Fruit fly (Drosophila melanogaster): ENCODE measurements around the gene Sfp26Ac.

The Sfp26Ac gene

DNA sequence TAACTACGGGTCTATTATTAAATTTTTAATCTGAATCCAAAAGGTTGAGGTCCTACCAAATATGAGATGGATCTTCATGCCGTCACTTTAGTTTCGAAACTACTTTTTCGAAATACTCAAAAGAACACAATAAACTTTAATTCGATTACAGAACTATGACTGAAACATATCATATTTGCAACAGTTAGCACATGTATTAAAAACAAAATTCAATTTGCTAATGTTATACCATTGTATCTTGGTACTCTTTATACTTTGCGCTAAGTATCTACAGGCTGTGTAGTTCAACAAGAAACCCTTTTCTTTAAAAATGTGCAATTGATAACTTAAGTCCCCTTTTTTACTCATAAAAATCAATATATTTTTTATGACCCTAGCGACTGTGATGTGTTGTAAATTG, at the start of gene Sfp26Ac, which contains the start of gene CG43185:
Gene Sfp26Ac (minus strand): TSS at position 101 of the 400 bp plus-strand sequence.
Gene CG43185 (plus strand): TSS at position 215 of the 400 bp plus-strand sequence.
- TF ChIP-seq rib (GFP tag; IDR thresholded peaks at IDR 0.05) (no peak), Hmr (GFP tag; optimal IDR thresholded peaks at IDR 0.05) (no peak), CG14860 (GFP tag; IDR thresholded peaks at IDR 0.05; ENCODE audit: partially characterized antibody) (no peak), stwl (tag; optimal IDR thresholded peaks at IDR 0.05) (no peak), CG18262 (tag; optimal IDR thresholded peaks at IDR 0.05) (no peak), CG10431 (GFP tag; optimal IDR thresholded peaks at IDR 0.05) (no peak), CG4404 (GFP tag; IDR thresholded peaks at IDR 0.05) (no peak), Spps (tag; optimal IDR thresholded peaks at IDR 0.05) (no peak), CG9932 (GFP tag; IDR thresholded peaks at IDR 0.05) (no peak), grau (tag; optimal IDR thresholded peaks at IDR 0.05) (no peak)

DNA sequence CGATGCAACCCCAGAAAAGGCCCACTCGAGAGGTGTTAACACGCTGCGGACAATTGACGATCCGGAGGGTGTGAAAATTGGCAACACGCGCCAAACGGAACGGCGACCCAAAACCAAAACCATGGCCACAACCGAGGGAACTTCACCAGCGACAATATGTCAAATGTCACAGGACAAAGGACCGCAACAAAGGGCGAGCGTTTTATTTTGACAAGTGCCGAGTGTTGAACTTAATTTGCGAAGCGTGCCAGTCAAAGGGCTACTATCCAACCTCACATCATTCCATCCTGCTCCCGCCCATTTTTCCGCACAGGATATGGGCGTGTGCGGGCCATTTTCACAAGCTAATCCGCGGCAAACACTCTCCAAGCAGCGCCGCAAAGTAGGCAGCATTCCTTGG, 42.8 kb upstream of the Sfp26Ac start:
- TF ChIP-seq Mrtf (GFP tag; IDR thresholded peaks at IDR 0.05), result peak; percentile 14; the same call in 1 of the 3 replicates
- TF ChIP-seq YL-1 (GFP tag; optimal IDR thresholded peaks at IDR 0.05), result no peak
- TF ChIP-seq CG34224 (GFP tag; IDR thresholded peaks at IDR 0.05; ENCODE audit: partially characterized antibody), result no peak
- peak; percentile 81 for TF ChIP-seq Hey (tag; optimal IDR thresholded peaks at IDR 0.05)
- TF ChIP-seq dysf (GFP tag; IDR thresholded peaks at IDR 0.05), result 0 out of 3 replicates have a peak, but pooled peaks have one; percentile 5
- TF ChIP-seq D (optimal IDR thresholded peaks at IDR 0.05), result no peak
- peak; percentile 60 for TF ChIP-seq D (GFP tag; optimal IDR thresholded peaks at IDR 0.05)

DNA sequence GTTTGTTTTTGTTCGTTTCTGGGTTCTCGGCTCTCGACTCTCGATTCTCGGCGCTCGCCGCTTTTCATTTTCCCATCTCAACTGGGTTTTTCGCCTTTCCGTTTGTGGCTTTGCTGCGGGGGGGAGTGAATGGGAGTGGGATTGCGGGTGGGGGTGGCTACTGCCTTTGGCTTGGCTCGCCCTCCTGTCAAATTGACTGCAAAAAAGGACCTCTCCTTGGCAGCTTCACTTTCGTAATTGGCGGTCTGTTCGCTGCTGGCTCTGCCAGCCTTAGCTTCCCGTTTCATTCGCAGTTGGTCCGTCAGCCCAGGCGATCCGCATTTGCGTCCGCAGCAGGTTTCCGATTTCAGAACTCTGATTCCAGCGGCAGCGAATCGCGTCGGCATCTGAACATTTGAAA, 41.1 kb upstream of the Sfp26Ac start, which contains the start of gene dsf:
Gene dsf (plus strand): TSS at position 301 of the 400 bp plus-strand sequence.
- TF ChIP-seq zf30C (GFP tag; optimal IDR thresholded peaks at IDR 0.05) (no peak), rib (GFP tag; IDR thresholded peaks at IDR 0.05) (no peak), dysf (GFP tag; IDR thresholded peaks at IDR 0.05) (0 out of 3 replicates have a peak, but pooled peaks have one; percentile 11), CG12155 (GFP tag; optimal IDR thresholded peaks at IDR 0.05) (no peak), D19A (tag; optimal IDR thresholded peaks at IDR 0.05) (no peak), E2f1 (GFP tag; IDR thresholded peaks at IDR 0.05) (no peak), fd96Cb (tag; optimal IDR thresholded peaks at IDR 0.05) (no peak), sisA (GFP tag; IDR thresholded peaks at IDR 0.05) (no peak), CG10979 (tag; optimal IDR thresholded peaks at IDR 0.05) (no peak), vnd (GFP tag; IDR thresholded peaks at IDR 0.05; ENCODE audit: partially characterized antibody) (0 out of 3 replicates have a peak, but pooled peaks have one; percentile 11), CG18262 (tag; optimal IDR thresholded peaks at IDR 0.05) (no peak), toy (GFP tag; IDR thresholded peaks at IDR 0.05) (no peak), CG14860 (GFP tag; IDR thresholded peaks at IDR 0.05; ENCODE audit: partially characterized antibody) (no peak)

DNA sequence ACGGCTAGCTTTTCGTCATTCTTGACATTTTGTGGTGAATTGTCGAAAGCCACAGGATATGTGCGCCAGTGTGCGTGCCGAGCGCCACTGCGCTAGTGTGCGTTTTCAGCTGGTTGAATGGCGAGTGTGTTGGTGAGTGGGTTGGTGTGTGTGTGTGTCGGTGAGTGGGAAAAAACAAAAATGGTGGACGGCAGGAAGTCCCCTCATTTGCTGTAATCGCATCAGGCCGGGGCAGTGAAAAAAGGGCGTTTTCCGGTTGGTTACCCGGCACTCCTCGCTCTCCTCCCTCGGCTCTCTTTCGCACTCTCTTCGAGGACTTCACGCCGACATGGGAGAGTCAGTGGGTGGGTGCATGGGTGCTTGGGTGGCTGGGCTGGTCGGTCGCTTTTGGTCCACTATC, 40.6 kb upstream of the Sfp26Ac start:
- TF ChIP-seq fd64A (GFP tag; optimal IDR thresholded peaks at IDR 0.05) (no peak), CG16813 (GFP tag; IDR thresholded peaks at IDR 0.05; ENCODE audit: partially characterized antibody) (no peak), Atf3 (GFP tag; optimal IDR thresholded peaks at IDR 0.05) (no peak), mirr (GFP tag; optimal IDR thresholded peaks at IDR 0.05) (no peak), CG42726 (GFP tag; IDR thresholded peaks at IDR 0.05; ENCODE audit: partially characterized antibody) (no peak), Nf-YC (tag; optimal IDR thresholded peaks at IDR 0.05) (peak; percentile 97), Hsf (GFP tag; optimal IDR thresholded peaks at IDR 0.05) (no peak), al (GFP tag; IDR thresholded peaks at IDR 0.05) (no peak), ranshi (GFP tag; IDR thresholded peaks at IDR 0.05) (no peak), CG15514 (GFP tag; optimal IDR thresholded peaks at IDR 0.05) (no peak), Awh (GFP tag; IDR thresholded peaks at IDR 0.05) (no peak), ewg (GFP tag; optimal IDR thresholded peaks at IDR 0.05) (peak; percentile 8), dimm (GFP tag; IDR thresholded peaks at IDR 0.05) (no peak), CG32772 (GFP tag; IDR thresholded peaks at IDR 0.05) (no peak), CG5180 (GFP tag; optimal IDR thresholded peaks at IDR 0.05) (no peak), az2 (GFP tag; optimal IDR thresholded peaks at IDR 0.05) (no peak), CG12236 (GFP tag; optimal IDR thresholded peaks at IDR 0.05) (no peak), crol (GFP tag; IDR thresholded peaks at IDR 0.05) (peak; percentile 62), croc (GFP tag; conservative IDR thresholded peaks at IDR 0.05) (no peak), Ets65A (GFP tag) (peak; percentile 19), CG12942 (GFP tag; optimal IDR thresholded peaks at IDR 0.05) (no peak)
